Fruit fly (Drosophila melanogaster) whole organism, pupa: ENCODE measurements around the gene CG18754.

ENCODE experiments used
- CG10348 ChIP-seq: fragments of 200-800 bp; sonication (Bioruptor generic); IDR thresholded peaks from 2 replicates; pipeline ENCODE4 v1.3.6; 2022; ENCODE audit warnings: missing biosample characterization, missing genetic modification characterization
- CG13204 ChIP-seq: fragments of 200-800 bp; sonication (Bioruptor generic); optimal IDR thresholded peaks from 2 replicates; lab custom pipeline; 2018; ENCODE audit warnings: missing biosample characterization, mild to moderate bottlenecking, missing genetic modification characterization, moderate library complexity
- CG15710 ChIP-seq: fragments of 200-800 bp; sonication (Bioruptor generic); optimal IDR thresholded peaks from 2 replicates; lab custom pipeline; 2018; ENCODE audit warnings: missing biosample characterization, mild to moderate bottlenecking, missing genetic modification characterization, moderate library complexity
- CG34367 ChIP-seq: fragments of 200-800 bp; sonication (Bioruptor generic); optimal IDR thresholded peaks from 2 replicates; lab custom pipeline; 2018; ENCODE audit warnings: missing biosample characterization, mild to moderate bottlenecking, missing genetic modification characterization
- CG8159 ChIP-seq: fragments of 200-800 bp; sonication (Bioruptor generic); optimal IDR thresholded peaks from 3 replicates; lab custom pipeline; 2018; ENCODE audit warnings: missing biosample characterization, mild to moderate bottlenecking, missing genetic modification characterization, moderate library complexity
- CG8301 ChIP-seq: fragments of 200-800 bp; sonication (Bioruptor generic); optimal IDR thresholded peaks from 2 replicates; lab custom pipeline; 2018; ENCODE audit warnings: missing biosample characterization, mild to moderate bottlenecking, missing genetic modification characterization
- CG9948 ChIP-seq: fragments of 200-800 bp; sonication (Bioruptor generic); optimal IDR thresholded peaks from 2 replicates; lab custom pipeline; 2018; ENCODE audit warnings: missing biosample characterization, mild to moderate bottlenecking, missing genetic modification characterization, moderate library complexity
- EcR ChIP-seq: fragments of 200-800 bp; sonication (Bioruptor generic); optimal IDR thresholded peaks from 3 replicates; lab custom pipeline; 2019; ENCODE audit warnings: missing biosample characterization, missing genetic modification characterization, mild to moderate bottlenecking, moderate library complexity, missing genetic modification reagents
- Ets98B ChIP-seq: fragments of 200-800 bp; sonication (Bioruptor generic); IDR thresholded peaks from 2 replicates; pipeline ENCODE4 v1.3.6; 2022; ENCODE audit warnings: missing biosample characterization, missing genetic modification characterization
- Pif1A ChIP-seq: fragments of 200-800 bp; sonication (Bioruptor generic); optimal IDR thresholded peaks from 3 replicates; lab custom pipeline; 2016; ENCODE audit warnings: missing biosample characterization, missing genetic modification characterization
- Snoo ChIP-seq: fragments of 200-800 bp; sonication (Bioruptor generic); optimal IDR thresholded peaks from 3 replicates; lab custom pipeline; 2017; ENCODE audit warnings: missing biosample characterization, mild to moderate bottlenecking, missing genetic modification characterization, inconsistent platforms
- fd96Ca ChIP-seq: fragments of 200-800 bp; sonication (Bioruptor generic); IDR thresholded peaks from 3 replicates; pipeline ENCODE4 v1.3.6; 2022; ENCODE audit warnings: missing biosample characterization, missing genetic modification characterization
- gl ChIP-seq: fragments of 200-800 bp; sonication (Bioruptor generic); optimal IDR thresholded peaks from 2 replicates; lab custom pipeline; 2018; ENCODE audit warnings: missing biosample characterization, mild to moderate bottlenecking, missing genetic modification characterization
- rn ChIP-seq: fragments of 200-800 bp; sonication (Bioruptor generic); IDR thresholded peaks from 2 replicates; pipeline ENCODE4 v1.3.6; 2022; ENCODE audit warnings: missing biosample characterization, missing genetic modification characterization

DNA sequence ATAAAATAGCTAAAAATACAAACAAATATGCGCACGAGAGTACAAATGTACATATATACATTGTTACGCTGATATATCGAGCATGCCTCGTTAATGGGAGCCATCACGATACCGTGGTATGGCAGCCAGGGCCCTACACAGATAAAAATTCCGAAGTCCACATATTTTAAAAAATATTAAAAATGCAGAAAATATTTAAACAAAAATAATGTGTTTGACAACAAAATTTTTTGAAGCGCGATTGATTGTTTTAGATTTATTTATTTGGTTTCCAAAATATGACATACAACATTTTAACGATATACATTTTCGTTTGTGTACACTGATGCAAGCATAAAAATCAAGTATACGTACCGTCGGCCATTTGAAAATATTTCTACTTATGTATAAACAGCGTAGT is 42.9 kb downstream of the CG18754 start:
- TF ChIP-seq CG9948 (tag; lab: Kevin White, UChicago) (peak; percentile 63), CG34367 (tag; lab: Kevin White, UChicago) (peak; percentile 27), Ets98B (GFP tag; lab: Robert Waterston, UW) (peak; percentile 75), EcR (GFP tag; lab: Kevin White, UChicago) (no peak), gl (tag; lab: Kevin White, UChicago) (no peak), Pif1A (GFP tag; lab: Kevin White, UChicago) (peak; percentile 63), CG8159 (tag; lab: Kevin White, UChicago) (peak; percentile 69), CG8301 (peak; percentile 70), CG13204 (GFP tag; lab: Kevin White, UChicago) (no peak), fd96Ca (GFP tag; lab: Robert Waterston, UW) (0 out of 3 replicates have a peak, but pooled peaks have one; percentile 50), CG10348 (GFP tag; lab: Robert Waterston, UW) (no peak), rn (GFP tag; lab: Robert Waterston, UW) (peak; percentile 33; the same call in 1 of the 2 replicates), CG15710 (tag; lab: Kevin White, UChicago) (peak; percentile 60), Snoo (peak; percentile 40)
